Worm (Caenorhabditis elegans) whole organism, L3 larva: ENCODE data around the gene Y47D3A.1.

Experiments
- R02D3.7 ChIP-seq: fragments of 150-350 bp; optimal IDR thresholded peaks from 2 replicates; lab custom pipeline; 2014; ENCODE audit warnings: missing biosample characterization, missing genetic modification characterization
- ZK546.5 ChIP-seq: sonication (generic microtip); optimal IDR thresholded peaks from 2 replicates; lab custom pipeline; 2017; ENCODE audit warnings: missing biosample characterization, missing genetic modification characterization
- ama-1 ChIP-seq: fragments of 150-350 bp; optimal IDR thresholded peaks from 2 replicates; lab custom pipeline; 2018
- ceh-16 ChIP-seq: sonication (generic microtip); optimal IDR thresholded peaks from 2 replicates; lab custom pipeline; 2017; ENCODE audit warnings: missing biosample characterization, missing genetic modification characterization
- ceh-28 ChIP-seq: fragments of 150-350 bp; optimal IDR thresholded peaks from 2 replicates; lab custom pipeline; 2014; ENCODE audit warnings: missing biosample characterization, missing genetic modification reagents, missing genetic modification characterization
- ceh-82 ChIP-seq: fragments of 150-350 bp; optimal IDR thresholded peaks from 2 replicates; lab custom pipeline; 2014; ENCODE audit warnings: missing biosample characterization, missing genetic modification characterization
- ceh-9 ChIP-seq: sonication (generic microtip); optimal IDR thresholded peaks from 2 replicates; lab custom pipeline; 2018; ENCODE audit warnings: missing biosample characterization, missing genetic modification characterization
- daf-12 ChIP-seq: fragments of 150-350 bp; optimal IDR thresholded peaks from 2 replicates; lab custom pipeline; 2014; ENCODE audit warnings: missing biosample characterization, missing genetic modification reagents, missing genetic modification characterization
- egl-27 ChIP-seq: sonication (generic microtip); optimal IDR thresholded peaks from 4 replicates; lab custom pipeline; 2017; ENCODE audit warnings: missing biosample characterization, missing genetic modification reagents, missing genetic modification characterization
- egl-5 ChIP-seq: fragments of 150-350 bp; optimal IDR thresholded peaks from 2 replicates; lab custom pipeline; 2017; ENCODE audit warnings: missing biosample characterization, missing genetic modification reagents, missing genetic modification characterization, inconsistent platforms
- elt-1 ChIP-seq: fragments of 150-350 bp; optimal IDR thresholded peaks from 2 replicates; lab custom pipeline; 2014; ENCODE audit warnings: missing biosample characterization, missing genetic modification characterization
- elt-2 ChIP-seq: sonication (generic microtip); optimal IDR thresholded peaks from 2 replicates; lab custom pipeline; 2016; ENCODE audit warnings: missing genetic modification reagents, mild to moderate bottlenecking, missing genetic modification characterization, missing compliant biosample characterization
- elt-3 ChIP-seq, 3 experiments: fragments of 150-350 bp in 1 of 3; sonication (generic microtip) in 2 of 3; optimal IDR thresholded peaks; 2 replicates in 2 of 3; 4 replicates in 1 of 3; lab custom pipeline; 2014 to 2017; ENCODE audit warnings: missing biosample characterization in 3 of 3, missing genetic modification characterization in 3 of 3
- eor-1 ChIP-seq, 2 experiments: fragments of 150-350 bp; optimal IDR thresholded peaks; 2 replicates each; lab custom pipeline; 2014 to 2018; ENCODE audit warnings: missing biosample characterization in 2 of 2, missing genetic modification characterization in 2 of 2
- fkh-10 ChIP-seq: sonication (generic microtip); optimal IDR thresholded peaks from 2 replicates; lab custom pipeline; 2017; ENCODE audit warnings: missing biosample characterization, missing genetic modification reagents, missing genetic modification characterization
- fkh-2 ChIP-seq: fragments of 150-350 bp; optimal IDR thresholded peaks from 2 replicates; lab custom pipeline; 2014; ENCODE audit warnings: missing biosample characterization, missing genetic modification reagents, missing genetic modification characterization
- fos-1 ChIP-seq: fragments of 150-350 bp; optimal IDR thresholded peaks from 2 replicates; lab custom pipeline; 2014; ENCODE audit warnings: missing biosample characterization, missing genetic modification characterization
- hmg-11 ChIP-seq: sonication (generic microtip); optimal IDR thresholded peaks from 2 replicates; lab custom pipeline; 2016; ENCODE audit warnings: missing genetic modification characterization, missing compliant biosample characterization
- jun-1 ChIP-seq: fragments of 150-350 bp; optimal IDR thresholded peaks from 2 replicates; lab custom pipeline; 2014; ENCODE audit warnings: missing biosample characterization, missing genetic modification reagents, missing genetic modification characterization
- lin-15B ChIP-seq: fragments of 150-350 bp; optimal IDR thresholded peaks from 2 replicates; lab custom pipeline; 2014; ENCODE audit warnings: missing biosample characterization, missing genetic modification characterization
- lin-39 ChIP-seq: fragments of 150-350 bp; optimal IDR thresholded peaks from 2 replicates; lab custom pipeline; 2018; ENCODE audit warnings: missing biosample characterization, missing genetic modification reagents, missing genetic modification characterization
- lsy-12 ChIP-seq: sonication (generic microtip); optimal IDR thresholded peaks from 2 replicates; lab custom pipeline; 2016; ENCODE audit warnings: mild to moderate bottlenecking, missing genetic modification characterization, missing compliant biosample characterization
- mdl-1 ChIP-seq: fragments of 150-350 bp; optimal IDR thresholded peaks from 2 replicates; lab custom pipeline; 2014; ENCODE audit warnings: missing biosample characterization, missing genetic modification characterization
- nfya-1 ChIP-seq: sonication (generic microtip); optimal IDR thresholded peaks from 2 replicates; lab custom pipeline; 2017; ENCODE audit warnings: missing genetic modification characterization, mild to moderate bottlenecking, missing compliant biosample characterization, antibody characterized with exemption, moderate library complexity; ENCODE audit not compliant: insufficient read depth
- nhr-11 ChIP-seq: fragments of 150-350 bp; optimal IDR thresholded peaks from 2 replicates; lab custom pipeline; 2014; ENCODE audit warnings: missing biosample characterization, missing genetic modification characterization
- nhr-23 ChIP-seq: fragments of 150-350 bp; optimal IDR thresholded peaks from 2 replicates; lab custom pipeline; 2014; ENCODE audit warnings: missing biosample characterization, missing genetic modification reagents, missing genetic modification characterization
- nhr-237 ChIP-seq: fragments of 150-350 bp; optimal IDR thresholded peaks from 2 replicates; lab custom pipeline; 2014; ENCODE audit warnings: missing biosample characterization, missing genetic modification characterization
- nhr-25 ChIP-seq: sonication (generic microtip); optimal IDR thresholded peaks from 2 replicates; lab custom pipeline; 2017; ENCODE audit warnings: missing biosample characterization, missing genetic modification characterization
- nhr-28 ChIP-seq: fragments of 150-350 bp; optimal IDR thresholded peaks from 2 replicates; lab custom pipeline; 2014; ENCODE audit warnings: missing biosample characterization, missing genetic modification characterization
- nhr-43 ChIP-seq: sonication (generic microtip); optimal IDR thresholded peaks from 2 replicates; lab custom pipeline; 2016; ENCODE audit warnings: mild to moderate bottlenecking, missing genetic modification characterization, missing compliant biosample characterization; ENCODE audit not compliant: poor library complexity, severe bottlenecking
- nhr-67 ChIP-seq: fragments of 150-350 bp; optimal IDR thresholded peaks from 2 replicates; lab custom pipeline; 2014; ENCODE audit warnings: missing biosample characterization, missing genetic modification characterization
- nhr-76 ChIP-seq: fragments of 150-350 bp; sonication (generic microtip); optimal IDR thresholded peaks from 5 replicates; lab custom pipeline; 2014; ENCODE audit warnings: missing biosample characterization, missing genetic modification characterization
- nhr-77 ChIP-seq: fragments of 150-350 bp; optimal IDR thresholded peaks from 2 replicates; lab custom pipeline; 2014; ENCODE audit warnings: missing biosample characterization, missing genetic modification characterization
- pha-4 ChIP-seq: fragments of 150-350 bp; optimal IDR thresholded peaks from 2 replicates; lab custom pipeline; 2014; ENCODE audit warnings: missing biosample characterization, missing genetic modification reagents, missing genetic modification characterization
- pqm-1 ChIP-seq: fragments of 150-350 bp; optimal IDR thresholded peaks from 2 replicates; lab custom pipeline; 2017; ENCODE audit warnings: missing biosample characterization, missing genetic modification characterization, inconsistent platforms
- sea-2 ChIP-seq: fragments of 150-350 bp; sonication (generic microtip); optimal IDR thresholded peaks from 4 replicates; lab custom pipeline; 2014; ENCODE audit warnings: missing biosample characterization, missing genetic modification reagents, missing genetic modification characterization
- skn-1 ChIP-seq: fragments of 150-350 bp; optimal IDR thresholded peaks from 2 replicates; lab custom pipeline; 2014; ENCODE audit warnings: missing biosample characterization, missing genetic modification characterization
- snpc-4 ChIP-seq: fragments of 150-350 bp; optimal IDR thresholded peaks from 2 replicates; lab custom pipeline; 2014; ENCODE audit warnings: missing biosample characterization, missing genetic modification characterization
- tbx-2 ChIP-seq: sonication (generic microtip); optimal IDR thresholded peaks from 2 replicates; lab custom pipeline; 2016; ENCODE audit warnings: mild to moderate bottlenecking, missing genetic modification characterization, missing compliant biosample characterization
- unc-39 ChIP-seq: sonication (generic microtip); optimal IDR thresholded peaks from 4 replicates; lab custom pipeline; 2017; ENCODE audit warnings: missing biosample characterization, missing genetic modification characterization
- unc-62 ChIP-seq: fragments of 150-350 bp; sonication (generic microtip); optimal IDR thresholded peaks from 4 replicates; lab custom pipeline; 2014; ENCODE audit warnings: missing biosample characterization, missing genetic modification reagents, missing genetic modification characterization
- zag-1 ChIP-seq: fragments of 150-350 bp; optimal IDR thresholded peaks from 2 replicates; lab custom pipeline; 2014; ENCODE audit warnings: missing biosample characterization, missing genetic modification characterization
- ztf-11 ChIP-seq: fragments of 150-350 bp; optimal IDR thresholded peaks from 2 replicates; lab custom pipeline; 2014; ENCODE audit warnings: missing biosample characterization, missing genetic modification characterization
- ztf-4 ChIP-seq: fragments of 150-350 bp; optimal IDR thresholded peaks from 2 replicates; lab custom pipeline; 2014; ENCODE audit warnings: missing biosample characterization, missing genetic modification characterization

Gene Y47D3A.1

ce11 chrIII:11154527-11154926, 12.9 kb upstream of the Y47D3A.1 start, which contains the start of gene cku-70:
Gene cku-70, plus strand, starts transcription at chrIII:11154827.
- TF ChIP-seq ceh-16 (tag; lab: Kevin White, UChicago), result no peak
- no peak for TF ChIP-seq nhr-76 (tag; lab: Kevin White, UChicago)
- TF ChIP-seq ztf-4 (tag; lab: Kevin White, UChicago), result no peak
- no peak for TF ChIP-seq pha-4 (tag; lab: Kevin White, UChicago)
- no peak for TF ChIP-seq sea-2 (GFP tag; lab: Kevin White, UChicago)
- TF ChIP-seq nhr-11, result no peak
- TF ChIP-seq skn-1 (tag; lab: Kevin White, UChicago), result no peak
- no peak for TF ChIP-seq nhr-67 (tag; lab: Kevin White, UChicago)
- no peak for TF ChIP-seq elt-2 (tag; lab: Kevin White, UChicago)
- no peak for TF ChIP-seq lin-15B (tag; lab: Kevin White, UChicago)
- TF ChIP-seq elt-3 (tag; optimal IDR thresholded peaks at IDR 0.05; lab: Kevin White, UChicago), result no peak
- TF ChIP-seq tbx-2 (tag; lab: Kevin White, UChicago), result no peak
- TF ChIP-seq ama-1, result no peak
- TF ChIP-seq unc-62 (GFP tag; lab: Kevin White, UChicago), result no peak
- TF ChIP-seq elt-1, result no peak

- TF ChIP-seq fkh-10 (GFP tag; lab: Kevin White, UChicago) (no peak), ztf-4 (tag; lab: Kevin White, UChicago) (no peak), mdl-1 (tag; lab: Kevin White, UChicago) (no peak), zag-1 (tag; lab: Kevin White, UChicago) (no peak), ama-1 (no peak), jun-1 (tag; lab: Kevin White, UChicago) (no peak), R02D3.7 (no peak), ceh-16 (tag; lab: Kevin White, UChicago) (no peak), lin-39 (no peak), egl-27 (tag; lab: Kevin White, UChicago) (no peak)
These were observed 7.7 kb upstream of the Y47D3A.1 start for ce11 chrIII:11149254-11149876.

- TF ChIP-seq ceh-28 (tag; lab: Kevin White, UChicago), result no peak
- no peak for TF ChIP-seq ztf-11
- no peak for TF ChIP-seq lin-39
- no peak for TF ChIP-seq daf-12
- no peak for TF ChIP-seq nhr-77
- no peak for TF ChIP-seq nfya-1
These were observed 1.3 kb upstream of the Y47D3A.1 start for ce11 chrIII:11142908-11143307.

- TF ChIP-seq pha-4 (tag; lab: Kevin White, UChicago) (peak; percentile 41), elt-1 (no peak), nhr-43 (tag; lab: Kevin White, UChicago) (no peak), hmg-11 (tag; lab: Kevin White, UChicago) (peak; percentile 4), nfya-1 (peak; percentile 59), elt-2 (tag; lab: Kevin White, UChicago) (peak; percentile 47), nhr-25 (tag; lab: Kevin White, UChicago) (no peak), lsy-12 (tag; lab: Kevin White, UChicago) (no peak), ceh-9 (no peak), lin-15B (tag; lab: Kevin White, UChicago) (peak; percentile 60), daf-12 (no peak), ama-1 (no peak), elt-3 (tag; optimal IDR thresholded peaks at IDR 0.05; lab: Kevin White, UChicago) (no peak), ceh-28 (tag; lab: Kevin White, UChicago) (no peak), egl-5 (tag; lab: Kevin White, UChicago) (no peak), tbx-2 (tag; lab: Kevin White, UChicago) (no peak), nhr-11 (no peak), egl-27 (tag; lab: Kevin White, UChicago) (no peak), fkh-10 (GFP tag; lab: Kevin White, UChicago) (no peak), skn-1 (tag; lab: Kevin White, UChicago) (no peak), nhr-237 (tag; lab: Kevin White, UChicago) (no peak), pqm-1 (tag; lab: Kevin White, UChicago) (peak; percentile 46), eor-1 (tag; optimal IDR thresholded peaks at IDR 0.05; lab: Kevin White, UChicago) (no peak), ceh-16 (tag; lab: Kevin White, UChicago) (no peak), nhr-23 (tag; lab: Kevin White, UChicago) (no peak), ztf-11 (no peak), lin-39 (peak; percentile 55), unc-62 (GFP tag; lab: Kevin White, UChicago) (no peak), fkh-2 (tag; lab: Kevin White, UChicago) (no peak), fos-1 (tag; lab: Kevin White, UChicago) (no peak), ceh-82 (tag; lab: Kevin White, UChicago) (no peak), R02D3.7 (no peak), jun-1 (tag; lab: Kevin White, UChicago) (no peak), ZK546.5 (tag; lab: Kevin White, UChicago) (no peak), nhr-67 (tag; lab: Kevin White, UChicago) (no peak), nhr-28 (tag; lab: Kevin White, UChicago) (no peak), mdl-1 (tag; lab: Kevin White, UChicago) (no peak), unc-39 (no peak), sea-2 (GFP tag; lab: Kevin White, UChicago) (no peak), ztf-4 (tag; lab: Kevin White, UChicago) (no peak), snpc-4 (tag; lab: Kevin White, UChicago) (no peak)
These were observed 2.7 kb downstream of the Y47D3A.1 start, which contains the start of gene fbxa-128 for ce11 chrIII:11138922-11139321. Gene fbxa-128, minus strand, starts transcription at chrIII:11139113.
